Fruit fly (Drosophila melanogaster): ENCODE data around the gene tj.

Gene tj

DNA sequence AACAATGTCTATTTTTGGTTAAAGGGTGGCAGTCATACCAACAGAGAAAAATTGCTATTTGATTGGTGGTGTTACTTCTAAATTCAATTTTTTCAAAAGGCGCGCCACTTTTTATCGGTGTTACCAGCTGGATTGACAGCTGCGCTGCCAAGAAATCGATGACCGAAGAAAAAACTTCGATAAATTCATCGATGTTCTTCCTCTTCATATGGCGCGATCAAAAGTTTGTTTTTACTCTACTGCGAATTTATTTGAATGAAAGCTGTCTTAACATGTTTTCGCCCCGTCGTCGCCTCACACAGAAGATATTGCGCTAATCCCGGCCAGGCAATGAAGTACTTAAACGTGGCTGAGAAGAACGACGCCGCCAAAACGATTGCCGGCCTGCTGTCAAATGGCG is 33.9 kb downstream of the tj start, which contains the start of gene Top3alpha:
Gene Top3alpha, plus strand, starts transcription at position 186 of the 400 bp plus-strand sequence.
- TF ChIP-seq noc (tag; optimal IDR thresholded peaks at IDR 0.05), result no peak

dm6 chr2L:19506323-19506722 is 42.3 kb downstream of the tj start:
- no peak for TF ChIP-seq noc (tag; optimal IDR thresholded peaks at IDR 0.05)

dm6 chr2L:19508361-19508918 is 44.4 kb downstream of the tj start, which contains the start of gene cyst:
Gene cyst, minus strand, starts transcription at chr2L:19508764.
- no peak for TF ChIP-seq noc (tag; optimal IDR thresholded peaks at IDR 0.05)

dm6 chr2L:19512184-19512583 is 48.1 kb downstream of the tj start:
- no peak for TF ChIP-seq noc (tag; optimal IDR thresholded peaks at IDR 0.05)

- TF ChIP-seq noc (tag; optimal IDR thresholded peaks at IDR 0.05), result no peak
Observed at dm6 chr2L:19516062-19516461, 52.0 kb downstream of the tj start.

Data from whole organism, larva.